Fruit fly (Drosophila melanogaster) whole organism, embryonic: ENCODE data around the gene CG17666.

Source experiments
- Asciz ChIP-seq: fragments of 200-800 bp; sonication (Bioruptor generic); optimal IDR thresholded peaks from 2 replicates; lab custom pipeline; 2017; ENCODE audit warnings: missing biosample characterization, mild to moderate bottlenecking, missing genetic modification characterization, missing genetic modification reagents
- Awh ChIP-seq: fragments of 200-800 bp; sonication (Bioruptor generic); IDR thresholded peaks from 2 replicates; pipeline ENCODE4, ENCODE4 v1.3.6; 2022; ENCODE audit warnings: missing biosample characterization, missing genetic modification characterization
- CG10462 ChIP-seq: fragments of 200-800 bp; sonication (Bioruptor generic); optimal IDR thresholded peaks from 2 replicates; lab custom pipeline; 2016; ENCODE audit warnings: missing biosample characterization, missing genetic modification characterization
- CG11560 ChIP-seq: fragments of 200-800 bp; sonication (Bioruptor generic); IDR thresholded peaks from 3 replicates; pipeline ENCODE4 v1.3.6; 2022; ENCODE audit warnings: missing biosample characterization, missing genetic modification characterization
- CG13775 ChIP-seq: fragments of 200-800 bp; sonication (Bioruptor generic); optimal IDR thresholded peaks from 3 replicates; lab custom pipeline; 2017; ENCODE audit warnings: missing biosample characterization, mild to moderate bottlenecking, missing genetic modification characterization
- CG15073 ChIP-seq: fragments of 200-800 bp; sonication (Bioruptor generic); optimal IDR thresholded peaks from 2 replicates; lab custom pipeline; 2016; ENCODE audit warnings: missing biosample characterization, missing genetic modification characterization
- CG1832 ChIP-seq: fragments of 200-800 bp; sonication (Bioruptor generic); optimal IDR thresholded peaks from 2 replicates; lab custom pipeline; 2017; ENCODE audit warnings: missing biosample characterization, mild to moderate bottlenecking, missing genetic modification characterization, inconsistent platforms
- CG30431 ChIP-seq: fragments of 200-800 bp; sonication (Bioruptor generic); optimal IDR thresholded peaks from 2 replicates; lab custom pipeline; 2017; ENCODE audit warnings: missing biosample characterization, missing genetic modification characterization
- CG32767 ChIP-seq: fragments of 200-800 bp; sonication (Bioruptor generic); IDR thresholded peaks from 2 replicates; pipeline ENCODE4 v1.3.6; 2022; ENCODE audit warnings: missing biosample characterization, missing genetic modification characterization
- CG3726 ChIP-seq: fragments of 200-800 bp; sonication (Bioruptor generic); IDR thresholded peaks from 3 replicates; pipeline ENCODE4, ENCODE4 v1.3.6; 2022; ENCODE audit warnings: missing biosample characterization, missing genetic modification characterization
- CG4617 ChIP-seq: fragments of 200-800 bp; sonication (Bioruptor generic); optimal IDR thresholded peaks from 3 replicates; lab custom pipeline; 2016; ENCODE audit warnings: missing biosample characterization, missing genetic modification characterization, borderline replicate concordance
- CG7357 ChIP-seq: fragments of 200-800 bp; sonication (Bioruptor generic); IDR thresholded peaks from 3 replicates; pipeline ENCODE4 v1.3.6; 2022; ENCODE audit warnings: missing biosample characterization, missing genetic modification characterization
- CG8089 ChIP-seq: fragments of 200-800 bp; sonication (Bioruptor generic); optimal IDR thresholded peaks from 3 replicates; lab custom pipeline; 2016; ENCODE audit warnings: missing biosample characterization, missing genetic modification characterization
- CTCF ChIP-seq: fragments of 200-800 bp; sonication (Bioruptor generic); optimal IDR thresholded peaks from 2 replicates; lab custom pipeline; 2017; ENCODE audit warnings: missing biosample characterization, mild to moderate bottlenecking, missing genetic modification characterization, moderate library complexity
- CrebB ChIP-seq: fragments of 200-800 bp; sonication (Bioruptor generic); optimal IDR thresholded peaks from 3 replicates; lab custom pipeline; 2018; ENCODE audit warnings: missing biosample characterization, mild to moderate bottlenecking, missing genetic modification characterization
- D19B ChIP-seq: fragments of 200-800 bp; sonication (Bioruptor generic); optimal IDR thresholded peaks from 2 replicates; lab custom pipeline; 2017; ENCODE audit warnings: missing biosample characterization, mild to moderate bottlenecking, missing genetic modification characterization
- Gsc ChIP-seq: fragments of 200-800 bp; sonication (Bioruptor generic); IDR thresholded peaks from 2 replicates; pipeline ENCODE4 v1.3.6; 2022; ENCODE audit warnings: missing biosample characterization, missing genetic modification characterization
- HLHmδ ChIP-seq: fragments of 200-800 bp; sonication (Bioruptor generic); optimal IDR thresholded peaks from 2 replicates; lab custom pipeline; 2018; ENCODE audit warnings: missing biosample characterization, mild to moderate bottlenecking, missing genetic modification characterization, moderate library complexity
- HmgD ChIP-seq: fragments of 200-800 bp; sonication (Bioruptor generic); optimal IDR thresholded peaks from 3 replicates; lab custom pipeline; 2016; ENCODE audit warnings: missing biosample characterization, missing genetic modification characterization
- Hr3 ChIP-seq: fragments of 200-800 bp; sonication (Bioruptor generic); optimal IDR thresholded peaks from 3 replicates; lab custom pipeline; 2016; ENCODE audit warnings: missing biosample characterization, missing genetic modification characterization
- MBD-R2 ChIP-seq: fragments of 200-800 bp; sonication (Bioruptor generic); IDR thresholded peaks from 2 replicates; pipeline ENCODE4 v1.3.6; 2022; ENCODE audit warnings: missing biosample characterization, missing genetic modification characterization
- NC2β ChIP-seq: fragments of 200-800 bp; sonication (Bioruptor generic); optimal IDR thresholded peaks from 2 replicates; lab custom pipeline; 2016; ENCODE audit warnings: missing biosample characterization, missing genetic modification characterization
- NK7.1 ChIP-seq: fragments of 200-800 bp; sonication (Bioruptor generic); optimal IDR thresholded peaks from 3 replicates; lab custom pipeline; 2016; ENCODE audit warnings: missing biosample characterization, missing genetic modification characterization
- Six4 ChIP-seq: fragments of 200-800 bp; sonication (Bioruptor generic); optimal IDR thresholded peaks from 2 replicates; lab custom pipeline; 2016; ENCODE audit warnings: missing biosample characterization, missing genetic modification characterization
- Sry-δ ChIP-seq: fragments of 200-800 bp; sonication (Bioruptor generic); optimal IDR thresholded peaks from 2 replicates; lab custom pipeline; 2016; ENCODE audit warnings: missing biosample characterization, missing genetic modification characterization
- Usf ChIP-seq: fragments of 200-800 bp; sonication (Bioruptor generic); optimal IDR thresholded peaks from 2 replicates; lab custom pipeline; 2017; ENCODE audit warnings: missing genotype, missing biosample characterization, missing genetic modification characterization
- Xbp1 ChIP-seq: fragments of 200-800 bp; sonication (Bioruptor generic); optimal IDR thresholded peaks from 3 replicates; lab custom pipeline; 2016; ENCODE audit warnings: missing biosample characterization, mild to moderate bottlenecking, missing genetic modification characterization
- abd-A ChIP-seq: fragments of 200-800 bp; sonication (Bioruptor generic); optimal IDR thresholded peaks from 3 replicates; lab custom pipeline; 2019; ENCODE audit warnings: missing biosample characterization, mild to moderate bottlenecking, missing genetic modification characterization, moderate library complexity
- aop ChIP-seq: fragments of 200-800 bp; sonication (Bioruptor generic); IDR thresholded peaks from 2 replicates; pipeline ENCODE4 v1.3.6; 2022; ENCODE audit warnings: missing biosample characterization, missing genetic modification characterization
- ap ChIP-seq: fragments of 200-800 bp; sonication (Bioruptor generic); IDR thresholded peaks from 2 replicates; pipeline ENCODE4 v1.3.6; 2022; ENCODE audit warnings: missing biosample characterization, missing genetic modification characterization
- bbx ChIP-seq: fragments of 200-800 bp; sonication (Bioruptor generic); IDR thresholded peaks from 2 replicates; pipeline ENCODE4 v1.3.6; 2022; ENCODE audit warnings: missing biosample characterization, missing genetic modification characterization; ENCODE audit not compliant: partially characterized antibody
- chm ChIP-seq: fragments of 200-800 bp; sonication (Bioruptor generic); IDR thresholded peaks from 2 replicates; pipeline ENCODE4 v1.3.6; 2022; ENCODE audit warnings: missing biosample characterization, missing genetic modification characterization
- da ChIP-seq: fragments of 200-800 bp; sonication (Bioruptor generic); optimal IDR thresholded peaks from 2 replicates; lab custom pipeline; 2016; ENCODE audit warnings: missing biosample characterization, missing genetic modification characterization
- dm ChIP-seq: fragments of 200-800 bp; sonication (Bioruptor generic); optimal IDR thresholded peaks from 3 replicates; lab custom pipeline; 2016; ENCODE audit warnings: missing biosample characterization, missing genetic modification characterization
- dysf ChIP-seq: fragments of 200-800 bp; sonication (Bioruptor generic); IDR thresholded peaks from 3 replicates; pipeline ENCODE4 v1.3.6; 2022; ENCODE audit warnings: missing biosample characterization, missing genetic modification characterization
- fd64A ChIP-seq: fragments of 200-800 bp; sonication (Bioruptor generic); optimal IDR thresholded peaks from 3 replicates; lab custom pipeline; 2018; ENCODE audit warnings: missing biosample characterization, mild to moderate bottlenecking, missing genetic modification characterization
- fru ChIP-seq: fragments of >200 bp; optimal IDR thresholded peaks from 2 replicates; lab custom pipeline; 2017
- ftz-f1 ChIP-seq: fragments of 200-800 bp; sonication (Bioruptor generic); optimal IDR thresholded peaks from 2 replicates; lab custom pipeline; 2016; ENCODE audit warnings: missing biosample characterization, missing genetic modification characterization
- gcm2 ChIP-seq: fragments of 200-800 bp; sonication (Bioruptor generic); optimal IDR thresholded peaks from 2 replicates; lab custom pipeline; 2016; ENCODE audit warnings: missing biosample characterization, missing genetic modification characterization
- gro ChIP-seq: fragments of 200-800 bp; sonication (Bioruptor generic); optimal IDR thresholded peaks from 2 replicates; lab custom pipeline; 2016; ENCODE audit warnings: missing biosample characterization, missing genetic modification characterization
- h ChIP-seq: fragments of >200 bp; optimal IDR thresholded peaks from 2 replicates; lab custom pipeline; 2017
- inv ChIP-seq: fragments of 200-800 bp; sonication (Bioruptor generic); IDR thresholded peaks from 2 replicates; pipeline ENCODE4 v1.3.6; 2022; ENCODE audit warnings: missing biosample characterization, missing genetic modification characterization; ENCODE audit not compliant: partially characterized antibody
- nerfin-1 ChIP-seq: fragments of 200-800 bp; sonication (Bioruptor generic); optimal IDR thresholded peaks from 3 replicates; lab custom pipeline; 2019; ENCODE audit warnings: missing biosample characterization, mild to moderate bottlenecking, missing genetic modification characterization, moderate library complexity
- nmo ChIP-seq: fragments of 200-800 bp; sonication (Bioruptor generic); optimal IDR thresholded peaks from 2 replicates; lab custom pipeline; 2018; ENCODE audit warnings: missing biosample characterization, mild to moderate bottlenecking, missing genetic modification characterization, moderate library complexity
- prd ChIP-seq, 3 experiments: fragments of >200 bp in 2 of 3; fragments of 200-800 bp in 1 of 3; sonication (Bioruptor generic) in 1 of 3; optimal IDR thresholded peaks in 2 of 3; IDR thresholded peaks in 1 of 3; 2 replicates in 2 of 3; 3 replicates in 1 of 3; pipeline versions ENCODE4 v1.3.6 to Lab custom; 2017 to 2022; ENCODE audit warnings: missing biosample characterization in 1 of 3, missing genetic modification characterization in 1 of 3
- pros ChIP-seq: fragments of 200-800 bp; sonication (Bioruptor generic); optimal IDR thresholded peaks from 3 replicates; lab custom pipeline; 2019; ENCODE audit warnings: missing biosample characterization, mild to moderate bottlenecking, missing genetic modification characterization, moderate library complexity
- schlank ChIP-seq: fragments of 200-800 bp; sonication (Bioruptor generic); optimal IDR thresholded peaks from 2 replicates; lab custom pipeline; 2018; ENCODE audit warnings: missing biosample characterization, mild to moderate bottlenecking, missing genetic modification characterization
- seq ChIP-seq: fragments of 200-800 bp; sonication (Bioruptor generic); IDR thresholded peaks from 2 replicates; pipeline ENCODE4 v1.3.6; 2022; ENCODE audit warnings: missing biosample characterization, missing genetic modification characterization
- sisA ChIP-seq: fragments of 200-800 bp; sonication (Bioruptor generic); IDR thresholded peaks from 2 replicates; pipeline ENCODE4 v1.3.6; 2022; ENCODE audit warnings: missing biosample characterization, missing genetic modification characterization
- so ChIP-seq: fragments of 200-800 bp; sonication (Bioruptor generic); IDR thresholded peaks from 3 replicates; pipeline ENCODE4 v1.3.6; 2022; ENCODE audit warnings: missing biosample characterization, missing genetic modification characterization
- stc ChIP-seq: fragments of 200-800 bp; sonication (Bioruptor generic); IDR thresholded peaks from 2 replicates; pipeline ENCODE4 v1.3.6; 2022; ENCODE audit warnings: missing biosample characterization, missing genetic modification characterization
- sug ChIP-seq: fragments of 200-800 bp; optimal IDR thresholded peaks from 2 replicates; lab custom pipeline; 2019; ENCODE audit warnings: missing biosample characterization, mild to moderate bottlenecking, missing genetic modification characterization, moderate library complexity
- unpg ChIP-seq: fragments of 200-800 bp; sonication (Bioruptor generic); optimal IDR thresholded peaks from 3 replicates; lab custom pipeline; 2018; ENCODE audit warnings: missing biosample characterization, mild to moderate bottlenecking, missing genetic modification characterization, moderate library complexity
- yki ChIP-seq: fragments of >200 bp; optimal IDR thresholded peaks from 3 replicates; lab custom pipeline; 2018

CG17666 gene

dm6 chr3L:12754769-12755189 lies 26.3 kb upstream of the CG17666 start, which contains the start of the genes CG10973 and Vps13D (continued):
- TF ChIP-seq fd64A (GFP tag; lab: Kevin White, UChicago) (peak; percentile 90), NC2β (GFP tag; lab: Kevin White, UChicago) (peak; percentile 18), dm (GFP tag; lab: Kevin White, UChicago) (no peak), CTCF (GFP tag; lab: Kevin White, UChicago) (peak; percentile 44), Six4 (GFP tag; lab: Kevin White, UChicago) (peak; percentile 32), Usf (GFP tag; lab: Kevin White, UChicago) (no peak), NK7.1 (GFP tag; lab: Kevin White, UChicago) (peak; percentile 16), CG10462 (GFP tag; lab: Kevin White, UChicago) (no peak), CG15073 (GFP tag; lab: Kevin White, UChicago) (no peak), ftz-f1 (no peak), nerfin-1 (no peak), Gsc (GFP tag; lab: Robert Waterston, UW) (no peak), Awh (GFP tag; lab: Robert Waterston, UW) (no peak), Sry-δ (peak; percentile 86), chm (GFP tag; lab: Robert Waterston, UW) (no peak), h (lab: Kevin White, UChicago) (no peak), pros (GFP tag; lab: Kevin White, UChicago) (no peak), CG32767 (GFP tag; lab: Robert Waterston, UW) (no peak), yki (lab: Kevin White, UChicago) (no peak), gcm2 (peak; percentile 9), Asciz (GFP tag; lab: Kevin White, UChicago) (peak; percentile 90), dysf (GFP tag; lab: Robert Waterston, UW) (peak; percentile 25; the same call in 1 of the 3 replicates), nmo (GFP tag; lab: Kevin White, UChicago) (no peak), bbx (GFP tag; lab: Robert Waterston, UW) (peak; percentile 86), aop (GFP tag; lab: Robert Waterston, UW) (no peak), unpg (GFP tag; lab: Kevin White, UChicago) (no peak), sisA (GFP tag; lab: Robert Waterston, UW) (no peak), fru (lab: Kevin White, UChicago) (no peak), CG1832 (GFP tag; lab: Kevin White, UChicago) (no peak), CG7357 (GFP tag; lab: Robert Waterston, UW) (no peak), schlank (tag; lab: Kevin White, UChicago) (peak; percentile 69), da (GFP tag; lab: Kevin White, UChicago) (no peak), Xbp1 (GFP tag; lab: Kevin White, UChicago) (no peak), MBD-R2 (GFP tag; lab: Robert Waterston, UW) (peak; percentile 73), sug (tag; lab: Kevin White, UChicago) (no peak), ap (GFP tag; lab: Robert Waterston, UW) (no peak), so (GFP tag; lab: Robert Waterston, UW) (no peak), D19B (no peak), HmgD (GFP tag; lab: Kevin White, UChicago) (no peak), stc (GFP tag; lab: Robert Waterston, UW) (peak; percentile 42; the same call in 1 of the 2 replicates), CG13775 (GFP tag; lab: Kevin White, UChicago) (peak; percentile 61), prd (optimal IDR thresholded peaks at IDR 0.05; lab: Kevin White, UChicago) (no peak), prd (GFP tag; IDR thresholded peaks at IDR 0.05; lab: Robert Waterston, UW) (no peak), inv (peak; percentile 89), abd-A (tag; lab: Kevin White, UChicago) (no peak), CG11560 (tag; lab: Robert Waterston, UW) (no peak; the same call in 2 of the 3 replicates), CG8089 (GFP tag; lab: Kevin White, UChicago) (no peak), seq (peak; percentile 67), CG4617 (peak; percentile 70), CG30431 (GFP tag; lab: Kevin White, UChicago) (no peak), CG3726 (GFP tag; lab: Robert Waterston, UW) (no peak), HLHmδ (GFP tag; lab: Kevin White, UChicago) (no peak), Hr3 (GFP tag; lab: Kevin White, UChicago) (peak; percentile 39), CrebB (tag; lab: Kevin White, UChicago) (peak; percentile 82), gro (GFP tag; lab: Kevin White, UChicago) (peak; percentile 11)
